Fruit fly (Drosophila melanogaster) whole organism: ENCODE data around the gene CG33689.

Source experiments
- CG8478 ChIP-seq: fragments of >200 bp; optimal IDR thresholded peaks from 2 replicates; lab custom pipeline; 2018; ENCODE audit warnings: inconsistent platforms
- EcR ChIP-seq, 2 experiments: fragments of >200 bp; optimal IDR thresholded peaks; 2 replicates each; lab custom pipeline; 2017; ENCODE audit warnings: missing biosample characterization in 2 of 2, missing genetic modification characterization in 2 of 2, missing genetic modification reagents in 2 of 2
- pan ChIP-seq: fragments of >200 bp; optimal IDR thresholded peaks from 2 replicates; lab custom pipeline; 2017
- psq ChIP-seq: fragments of >200 bp; optimal IDR thresholded peaks from 2 replicates; lab custom pipeline; 2017
- usp ChIP-seq: fragments of >200 bp; optimal IDR thresholded peaks from 2 replicates; lab custom pipeline; 2017; ENCODE audit warnings: missing biosample characterization, missing genetic modification characterization, mixed read lengths

DNA sequence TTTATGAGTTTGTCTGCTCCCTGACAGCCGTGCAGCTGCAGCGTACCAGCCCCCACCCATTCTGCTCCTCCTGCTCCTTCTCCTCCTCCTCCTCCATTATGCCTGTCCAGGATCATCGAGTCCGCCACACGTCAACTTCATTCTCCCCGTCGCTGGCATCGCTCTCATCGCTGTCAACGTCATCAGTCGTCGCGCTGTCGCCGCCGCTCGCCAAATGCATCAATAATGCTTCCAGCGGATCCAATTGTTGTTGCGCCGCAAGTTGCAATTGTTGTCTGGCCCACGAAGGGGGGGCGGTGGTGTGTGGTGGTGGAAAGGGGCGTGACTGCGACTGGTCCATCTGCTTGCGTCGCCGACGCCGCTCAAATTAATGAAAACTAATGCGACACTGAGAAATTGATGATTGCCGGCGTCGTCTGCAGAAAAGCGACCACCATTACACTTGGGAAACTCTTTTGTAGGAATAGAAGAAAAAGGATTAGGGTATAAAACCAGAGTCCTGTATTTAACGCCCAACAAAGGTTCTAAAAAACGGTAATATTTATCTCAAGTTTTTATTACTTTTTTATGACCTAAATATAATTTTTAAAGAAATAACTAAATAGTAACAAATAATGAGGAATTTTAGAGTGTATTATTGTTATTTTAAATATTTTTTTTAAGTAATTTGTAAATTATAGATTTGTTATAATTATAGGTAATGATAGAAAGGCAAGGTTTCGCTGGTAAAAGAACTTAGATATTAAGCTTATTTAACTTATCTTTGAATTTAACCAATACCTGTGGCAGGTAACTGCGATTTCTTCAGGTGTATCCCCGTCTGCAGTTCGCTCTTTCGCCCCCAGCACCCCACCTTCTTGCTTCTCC is 10.7 kb upstream of the CG33689 start:
- no peak for TF ChIP-seq psq (lab: Kevin White, UChicago)
- no peak for TF ChIP-seq pan
- TF ChIP-seq CG8478 (lab: Kevin White, UChicago), result no peak
- no peak for TF ChIP-seq usp (GFP tag; lab: Kevin White, UChicago)
- no peak for TF ChIP-seq EcR (GFP tag; optimal IDR thresholded peaks at IDR 0.05; lab: Kevin White, UChicago)
